Fruit fly (Drosophila melanogaster) whole organism, wandering third instar larva: ENCODE measurements around the gene CG11714.

Source experiments
- Abd-B ChIP-seq: fragments of >200 bp; optimal IDR thresholded peaks from 2 replicates; lab custom pipeline; 2017; ENCODE audit warnings: missing biosample characterization, missing genetic modification characterization
- CG32264 ChIP-seq: fragments of 200-800 bp; sonication (Bioruptor generic); optimal IDR thresholded peaks from 2 replicates; lab custom pipeline; 2016; ENCODE audit warnings: missing biosample characterization, missing genetic modification characterization
- Dfd ChIP-seq: fragments of >200 bp; optimal IDR thresholded peaks from 2 replicates; lab custom pipeline; 2017; ENCODE audit warnings: missing biosample characterization, missing genetic modification characterization
- Dif ChIP-seq: fragments of 200-275, 200-300 bp; sonication (Bioruptor generic); optimal IDR thresholded peaks from 2 replicates; lab custom pipeline; 2018; ENCODE audit warnings: missing biosample characterization, missing genetic modification characterization; ENCODE audit not compliant: partially characterized antibody
- GATAd ChIP-seq: sonication (Bioruptor generic); optimal IDR thresholded peaks from 2 replicates; lab custom pipeline; 2016; ENCODE audit warnings: missing biosample characterization, missing genetic modification characterization
- HLH106 ChIP-seq: fragments of 200-800 bp; optimal IDR thresholded peaks from 3 replicates; lab custom pipeline; 2019; ENCODE audit warnings: missing biosample characterization, mild to moderate bottlenecking, missing genetic modification characterization, moderate library complexity
- Hnf4 ChIP-seq: fragments of 200-800 bp; sonication (Bioruptor generic); optimal IDR thresholded peaks from 2 replicates; lab custom pipeline; 2016; ENCODE audit warnings: missing biosample characterization, mild to moderate bottlenecking, missing genetic modification characterization
- Hr78 ChIP-seq: fragments of >200 bp; optimal IDR thresholded peaks from 2 replicates; lab custom pipeline; 2017; ENCODE audit warnings: missing biosample characterization, missing genetic modification characterization
- Hr83 ChIP-seq: fragments of 200-300 bp; sonication (Bioruptor generic); optimal IDR thresholded peaks from 2 replicates; lab custom pipeline; 2016; ENCODE audit warnings: missing biosample characterization, mild to moderate bottlenecking, missing genetic modification characterization, moderate library complexity; ENCODE audit not compliant: poor library complexity, severe bottlenecking
- Jra ChIP-seq: sonication (Bioruptor generic); optimal IDR thresholded peaks from 2 replicates; lab custom pipeline; 2016; ENCODE audit warnings: missing biosample characterization, missing genetic modification characterization
- Mio ChIP-seq: sonication (Bioruptor generic); optimal IDR thresholded peaks from 2 replicates; lab custom pipeline; 2016; ENCODE audit warnings: missing biosample characterization, missing genetic modification characterization
- Myc ChIP-seq: fragments of >200 bp; optimal IDR thresholded peaks from 2 replicates; lab custom pipeline; 2017
- N ChIP-seq: fragments of >200 bp; optimal IDR thresholded peaks from 2 replicates; lab custom pipeline; 2018; ENCODE audit warnings: missing biosample characterization, missing external identifiers, missing genetic modification characterization
- OdsH ChIP-seq: fragments of 200-800 bp; sonication (Bioruptor generic); optimal IDR thresholded peaks from 2 replicates; lab custom pipeline; 2016; ENCODE audit warnings: missing biosample characterization, mild to moderate bottlenecking, missing genetic modification characterization
- Rel ChIP-seq, 2 experiments: fragments of 200-800 bp; sonication (Bioruptor generic) in 1 of 2; optimal IDR thresholded peaks; 2 replicates in 1 of 2; 3 replicates in 1 of 2; lab custom pipeline; 2016 to 2019; ENCODE audit warnings: mild to moderate bottlenecking in 2 of 2, missing biosample characterization in 2 of 2, missing genetic modification characterization in 2 of 2, moderate library complexity in 1 of 2
- Sp1 ChIP-seq: fragments of 200-800 bp; sonication (Bioruptor generic); optimal IDR thresholded peaks from 3 replicates; lab custom pipeline; 2019; ENCODE audit warnings: missing biosample characterization, mild to moderate bottlenecking, missing genetic modification characterization, moderate library complexity
- Vsx2 ChIP-seq: fragments of 200-300, 225-300 bp; sonication (Bioruptor generic); optimal IDR thresholded peaks from 2 replicates; lab custom pipeline; 2018; ENCODE audit warnings: missing biosample characterization, missing genetic modification characterization; ENCODE audit not compliant: partially characterized antibody
- br ChIP-seq: fragments of 200-800 bp; sonication (Bioruptor generic); optimal IDR thresholded peaks from 2 replicates; lab custom pipeline; 2016; ENCODE audit warnings: missing biosample characterization, missing genetic modification characterization
- brk ChIP-seq: fragments of 200-800 bp; sonication (Bioruptor generic); optimal IDR thresholded peaks from 2 replicates; lab custom pipeline; 2016; ENCODE audit warnings: missing biosample characterization, mild to moderate bottlenecking, missing genetic modification characterization
- dl ChIP-seq, 2 experiments: fragments of 175-275, 200-275 bp in 1 of 2; fragments of 200-275 bp in 1 of 2; sonication (Bioruptor generic); optimal IDR thresholded peaks; lab custom pipeline; 2018; ENCODE audit warnings: mild to moderate bottlenecking in 2 of 2, missing biosample characterization in 2 of 2, missing genetic modification characterization in 2 of 2, moderate library complexity in 2 of 2; ENCODE audit not compliant: partially characterized antibody in 2 of 2, insufficient read depth in 1 of 2
- dmrt93B ChIP-seq: fragments of 200-800 bp; sonication (Bioruptor generic); optimal IDR thresholded peaks from 2 replicates; lab custom pipeline; 2018; ENCODE audit warnings: missing biosample characterization, mild to moderate bottlenecking, missing genetic modification characterization
- dsf ChIP-seq: sonication (Bioruptor generic); optimal IDR thresholded peaks from 2 replicates; lab custom pipeline; 2016; ENCODE audit warnings: missing biosample characterization, missing genetic modification characterization, borderline replicate concordance
- ey ChIP-seq: fragments of 200-800 bp; sonication (Bioruptor generic); optimal IDR thresholded peaks from 2 replicates; lab custom pipeline; 2016; ENCODE audit warnings: missing biosample characterization, missing genetic modification characterization
- foxo ChIP-seq, 2 experiments: fragments of 200-800 bp; sonication (Bioruptor generic); optimal IDR thresholded peaks; 2 replicates in 1 of 2; 3 replicates in 1 of 2; lab custom pipeline; 2016 to 2017; ENCODE audit warnings: missing biosample characterization in 2 of 2, missing genetic modification characterization in 2 of 2
- fru ChIP-seq: fragments of 200-800 bp; sonication (Bioruptor generic); optimal IDR thresholded peaks from 3 replicates; lab custom pipeline; 2016; ENCODE audit warnings: missing biosample characterization, mild to moderate bottlenecking, missing genetic modification characterization
- h ChIP-seq: fragments of 200-800 bp; sonication (Bioruptor generic); optimal IDR thresholded peaks from 3 replicates; lab custom pipeline; 2016; ENCODE audit warnings: missing biosample characterization, mild to moderate bottlenecking, missing genetic modification characterization
- jim ChIP-seq: fragments of 175-275, 200-325 bp; sonication (Bioruptor generic); optimal IDR thresholded peaks from 2 replicates; lab custom pipeline; 2016; ENCODE audit warnings: missing biosample characterization, mild to moderate bottlenecking, missing genetic modification characterization
- pan ChIP-seq: fragments of >200 bp; optimal IDR thresholded peaks from 2 replicates; lab custom pipeline; 2017
- psq ChIP-seq: fragments of 200-800 bp; sonication (Bioruptor generic); optimal IDR thresholded peaks from 3 replicates; lab custom pipeline; 2017; ENCODE audit warnings: missing biosample characterization, mild to moderate bottlenecking, missing genetic modification characterization, moderate library complexity
- rgr ChIP-seq: fragments of 200-800 bp; sonication (Bioruptor generic); optimal IDR thresholded peaks from 3 replicates; lab custom pipeline; 2016; ENCODE audit warnings: missing biosample characterization, mild to moderate bottlenecking, missing genetic modification characterization
- sage ChIP-seq: fragments of 200-800 bp; sonication (Bioruptor generic); optimal IDR thresholded peaks from 2 replicates; lab custom pipeline; 2016; ENCODE audit warnings: missing biosample characterization, mild to moderate bottlenecking, missing genetic modification characterization
- sv ChIP-seq: fragments of 200-800 bp; sonication (Bioruptor generic); optimal IDR thresholded peaks from 3 replicates; lab custom pipeline; 2016; ENCODE audit warnings: missing biosample characterization, missing genetic modification characterization
- tai ChIP-seq: sonication (Bioruptor generic); optimal IDR thresholded peaks from 2 replicates; lab custom pipeline; 2016; ENCODE audit warnings: missing biosample characterization, missing genetic modification characterization

Gene CG11714

dm6 chr3L:11533704-11534319, 11.3 kb upstream of the CG11714 start:
- peak; percentile 11 for TF ChIP-seq dmrt93B
- peak; percentile 49 for TF ChIP-seq ey
- TF ChIP-seq pan: no peak
- TF ChIP-seq HLH106 (tag; lab: Kevin White, UChicago): peak; percentile 62
- peak; percentile 3 for TF ChIP-seq Hnf4 (GFP tag; lab: Kevin White, UChicago)
- peak; percentile 50 for TF ChIP-seq sv
- peak; percentile 33 for TF ChIP-seq tai (GFP tag; lab: Kevin White, UChicago)
- peak; percentile 71 for TF ChIP-seq fru (GFP tag; lab: Kevin White, UChicago)
- no peak for TF ChIP-seq Rel (GFP tag; optimal IDR thresholded peaks at IDR 0.05; lab: Kevin White, UChicago)
- no peak for TF ChIP-seq Rel (tag; optimal IDR thresholded peaks at IDR 0.05; lab: Kevin White, UChicago)
- peak; percentile 19 for TF ChIP-seq rgr (GFP tag; lab: Kevin White, UChicago)
- TF ChIP-seq br (GFP tag; lab: Kevin White, UChicago): peak; percentile 55
- TF ChIP-seq Myc (lab: Kevin White, UChicago): no peak
- TF ChIP-seq OdsH: peak; percentile 55
- no peak for TF ChIP-seq GATAd (GFP tag; lab: Kevin White, UChicago)
- no peak for TF ChIP-seq dsf (GFP tag; lab: Kevin White, UChicago)
- no peak for TF ChIP-seq Vsx2
- no peak for TF ChIP-seq N (GFP tag; lab: Kevin White, UChicago)
- peak; percentile 66 for TF ChIP-seq psq (GFP tag; lab: Kevin White, UChicago)
- no peak for TF ChIP-seq Abd-B
- TF ChIP-seq brk (GFP tag; lab: Kevin White, UChicago): no peak
- peak; percentile 54 for TF ChIP-seq Sp1 (GFP tag; lab: Kevin White, UChicago)
- peak in 1 of 2 experiments; percentile 47 for TF ChIP-seq foxo (GFP tag; optimal IDR thresholded peaks at IDR 0.05; lab: Kevin White, UChicago)
- TF ChIP-seq Mio: no peak
- no peak for TF ChIP-seq dl (GFP tag; optimal IDR thresholded peaks at IDR 0.05; lab: Kevin White, UChicago; ENCODE audit: insufficient read depth in 1 of 2, partially characterized antibody in 2 of 2)
- TF ChIP-seq Dif (GFP tag; lab: Kevin White, UChicago): no peak
- no peak for TF ChIP-seq Hr78 (GFP tag; lab: Kevin White, UChicago)

dm6 chr3L:11531994-11532732, 9.7 kb upstream of the CG11714 start:
- TF ChIP-seq HLH106 (tag; lab: Kevin White, UChicago) (no peak), Hnf4 (GFP tag; lab: Kevin White, UChicago) (no peak), pan (no peak), dsf (GFP tag; lab: Kevin White, UChicago) (no peak)

dm6 chr3L:11531300-11531699, 8.8 kb upstream of the CG11714 start:
- no peak for TF ChIP-seq Hr83 (GFP tag; lab: Kevin White, UChicago)
- no peak for TF ChIP-seq sage
- no peak for TF ChIP-seq Rel (GFP tag; optimal IDR thresholded peaks at IDR 0.05; lab: Kevin White, UChicago)
- peak; percentile 65 for TF ChIP-seq Rel (tag; optimal IDR thresholded peaks at IDR 0.05; lab: Kevin White, UChicago)
- TF ChIP-seq dl (GFP tag; optimal IDR thresholded peaks at IDR 0.05; lab: Kevin White, UChicago; ENCODE audit: insufficient read depth in 1 of 2, partially characterized antibody in 2 of 2): no peak
- TF ChIP-seq tai (GFP tag; lab: Kevin White, UChicago): no peak
- TF ChIP-seq dmrt93B: no peak
- peak; percentile 18 for TF ChIP-seq h
- no peak for TF ChIP-seq psq (GFP tag; lab: Kevin White, UChicago)
- no peak for TF ChIP-seq OdsH
- TF ChIP-seq jim (GFP tag; lab: Kevin White, UChicago): no peak
- no peak for TF ChIP-seq rgr (GFP tag; lab: Kevin White, UChicago)
- TF ChIP-seq GATAd (GFP tag; lab: Kevin White, UChicago): no peak
- TF ChIP-seq Jra (GFP tag; lab: Kevin White, UChicago): no peak
- TF ChIP-seq pan: no peak
- TF ChIP-seq fru (GFP tag; lab: Kevin White, UChicago): peak; percentile 62
- no peak for TF ChIP-seq CG32264
- TF ChIP-seq Hnf4 (GFP tag; lab: Kevin White, UChicago): no peak
- no peak for TF ChIP-seq dsf (GFP tag; lab: Kevin White, UChicago)
- no peak for TF ChIP-seq ey
- no peak for TF ChIP-seq Dfd (GFP tag; lab: Kevin White, UChicago)
- no peak for TF ChIP-seq Abd-B
- TF ChIP-seq Sp1 (GFP tag; lab: Kevin White, UChicago): no peak
